Worm (Caenorhabditis elegans): ENCODE data around the gene R07B1.7.

The R07B1.7 gene

ce11 chrX:9868820-9869219 lies at the start of gene R07B1.7:
R07B1.7 (plus strand) TSS chrX:9869120.
- TF ChIP-seq klf-2 (GFP tag; conservative IDR thresholded peaks at IDR 0.05) (no peak), ref-1 (GFP tag; conservative IDR thresholded peaks at IDR 0.05) (no peak), med-1 (GFP tag; optimal IDR thresholded peaks at IDR 0.05; ENCODE audit: insufficient read depth) (no peak), ztf-23 (GFP tag; IDR thresholded peaks at IDR 0.05) (no peak), flt-1 (GFP tag; IDR thresholded peaks at IDR 0.05) (no peak), tab-1 (GFP tag; IDR thresholded peaks at IDR 0.05) (no peak), ztf-29 (GFP tag; IDR thresholded peaks at IDR 0.05) (no peak), cog-1 (tag; optimal IDR thresholded peaks at IDR 0.05) (no peak), T22C8.4 (GFP tag; IDR thresholded peaks at IDR 0.05) (no peak)

DNA sequence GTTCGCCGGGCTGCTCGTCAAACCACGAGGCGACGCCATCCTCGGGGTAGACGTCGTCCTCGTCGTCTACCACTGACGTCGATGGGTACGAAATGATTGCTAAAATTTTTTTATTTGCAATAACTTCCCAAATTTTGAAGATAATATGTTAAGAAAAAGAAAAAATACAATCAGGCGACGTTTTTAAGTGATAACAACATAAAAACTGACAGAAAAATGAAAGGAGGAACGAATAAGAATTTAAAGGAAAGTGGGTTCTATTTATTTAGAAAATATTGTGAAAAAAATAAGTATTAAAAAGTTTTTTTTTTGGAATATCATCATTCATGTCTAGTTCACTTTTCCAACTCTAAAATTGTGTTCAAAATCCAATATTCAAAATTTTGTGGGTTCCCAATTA lies 46.7 kb upstream of the R07B1.7 start, which contains the start of gene dpy-22:
Gene dpy-22 (minus strand): TSS at position 101 of the 400 bp plus-strand sequence.
- TF ChIP-seq klf-2 (GFP tag; conservative IDR thresholded peaks at IDR 0.05) = no peak
- TF ChIP-seq ref-1 (GFP tag; conservative IDR thresholded peaks at IDR 0.05) = no peak
- TF ChIP-seq ztf-29 (GFP tag; IDR thresholded peaks at IDR 0.05) = no peak
- no peak for TF ChIP-seq med-1 (GFP tag; optimal IDR thresholded peaks at IDR 0.05; ENCODE audit: insufficient read depth)
- no peak for TF ChIP-seq ztf-23 (GFP tag; IDR thresholded peaks at IDR 0.05)
- TF ChIP-seq flt-1 (GFP tag; IDR thresholded peaks at IDR 0.05) = no peak
- TF ChIP-seq tab-1 (GFP tag; IDR thresholded peaks at IDR 0.05) = no peak
- TF ChIP-seq cog-1 (tag; optimal IDR thresholded peaks at IDR 0.05) = no peak
- TF ChIP-seq T22C8.4 (GFP tag; IDR thresholded peaks at IDR 0.05) = no peak

- TF ChIP-seq flt-1 (GFP tag; IDR thresholded peaks at IDR 0.05) = no peak
- peak; percentile 44; the same call in 1 of the 2 replicates for TF ChIP-seq T22C8.4 (GFP tag; IDR thresholded peaks at IDR 0.05)
Observed at ce11 chrX:9822606-9823264, 46.2 kb upstream of the R07B1.7 start.

DNA sequence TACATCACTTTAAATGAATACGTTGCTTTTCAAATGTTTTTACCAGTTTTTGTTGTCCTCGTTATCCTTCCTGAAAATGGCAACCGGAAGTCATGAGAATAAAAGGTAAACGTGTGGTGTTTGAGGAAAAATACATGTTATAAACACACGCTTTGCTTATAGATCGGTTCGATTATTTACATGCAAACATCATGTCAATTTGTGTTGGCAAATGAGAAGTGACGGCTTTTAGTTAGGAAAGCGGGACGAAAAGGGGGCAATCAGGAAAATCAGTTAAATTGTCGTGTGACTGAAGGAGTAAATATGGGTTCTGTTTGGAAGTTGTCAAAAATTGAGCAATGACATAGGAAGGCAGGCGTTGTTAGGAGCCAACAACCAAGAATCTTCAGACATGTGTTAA lies 37.7 kb upstream of the R07B1.7 start, which contains the start of gene rrc-1:
Gene rrc-1 (minus strand): TSS at position 74 of the 400 bp plus-strand sequence.
- TF ChIP-seq klf-2 (GFP tag; conservative IDR thresholded peaks at IDR 0.05) (no peak), cog-1 (tag; optimal IDR thresholded peaks at IDR 0.05) (no peak), tab-1 (GFP tag; IDR thresholded peaks at IDR 0.05) (no peak), T22C8.4 (GFP tag; IDR thresholded peaks at IDR 0.05) (no peak), flt-1 (GFP tag; IDR thresholded peaks at IDR 0.05) (no peak)

- no peak for TF ChIP-seq T22C8.4 (GFP tag; IDR thresholded peaks at IDR 0.05)
- no peak for TF ChIP-seq tab-1 (GFP tag; IDR thresholded peaks at IDR 0.05)
- no peak for TF ChIP-seq med-1 (GFP tag; optimal IDR thresholded peaks at IDR 0.05; ENCODE audit: insufficient read depth)
- TF ChIP-seq ref-1 (GFP tag; conservative IDR thresholded peaks at IDR 0.05) = no peak
- no peak for TF ChIP-seq flt-1 (GFP tag; IDR thresholded peaks at IDR 0.05)
- TF ChIP-seq klf-2 (GFP tag; conservative IDR thresholded peaks at IDR 0.05) = no peak
- no peak for TF ChIP-seq cog-1 (tag; optimal IDR thresholded peaks at IDR 0.05)
- no peak for TF ChIP-seq ztf-23 (GFP tag; IDR thresholded peaks at IDR 0.05)
- TF ChIP-seq ztf-29 (GFP tag; IDR thresholded peaks at IDR 0.05) = no peak
Observed at ce11 chrX:9832370-9832769, 36.5 kb upstream of the R07B1.7 start.

DNA sequence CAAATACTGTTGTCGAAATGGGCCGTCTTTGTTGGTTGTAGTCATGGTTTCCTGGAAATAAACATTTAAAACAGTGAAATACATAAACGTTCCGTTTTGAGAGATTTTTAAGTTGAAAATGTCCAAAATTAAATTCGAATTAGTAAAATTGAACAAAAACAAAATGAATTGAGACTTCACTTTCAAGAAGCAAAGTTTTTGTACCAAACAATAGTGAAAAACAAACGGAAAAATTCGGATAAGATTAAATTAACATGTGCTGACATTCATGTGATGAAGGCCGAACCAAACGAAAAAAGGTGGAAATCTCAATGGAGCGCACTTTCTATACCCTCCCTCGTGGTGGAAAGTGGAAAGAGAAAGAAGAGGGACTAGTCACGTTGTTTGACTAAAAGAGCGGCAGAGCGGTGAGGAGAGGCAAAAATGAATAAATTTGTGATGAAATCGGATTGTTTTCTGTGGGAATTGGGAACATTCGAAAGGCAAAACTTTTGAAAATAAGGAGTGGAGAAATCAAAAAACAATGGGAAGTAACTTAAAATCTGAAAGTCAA lies 30.9 kb upstream of the R07B1.7 start, which contains the start of gene ipla-2:
Gene ipla-2 (minus strand): TSS at position 51 of the 553 bp plus-strand sequence.
- TF ChIP-seq cog-1 (tag; optimal IDR thresholded peaks at IDR 0.05) (peak; percentile 7), med-1 (GFP tag; optimal IDR thresholded peaks at IDR 0.05; ENCODE audit: insufficient read depth) (no peak), ztf-23 (GFP tag; IDR thresholded peaks at IDR 0.05) (no peak), klf-2 (GFP tag; conservative IDR thresholded peaks at IDR 0.05) (no peak)

ce11 chrX:9840864-9841263 lies 28.1 kb upstream of the R07B1.7 start:
- TF ChIP-seq flt-1 (GFP tag; IDR thresholded peaks at IDR 0.05) = no peak
- TF ChIP-seq med-1 (GFP tag; optimal IDR thresholded peaks at IDR 0.05; ENCODE audit: insufficient read depth) = no peak
- TF ChIP-seq klf-2 (GFP tag; conservative IDR thresholded peaks at IDR 0.05) = no peak
- TF ChIP-seq tab-1 (GFP tag; IDR thresholded peaks at IDR 0.05) = no peak
- no peak for TF ChIP-seq cog-1 (tag; optimal IDR thresholded peaks at IDR 0.05)

ce11 chrX:9842102-9842501 lies 26.8 kb upstream of the R07B1.7 start:
- TF ChIP-seq ztf-23 (GFP tag; IDR thresholded peaks at IDR 0.05) = no peak
- TF ChIP-seq flt-1 (GFP tag; IDR thresholded peaks at IDR 0.05) = no peak
- TF ChIP-seq med-1 (GFP tag; optimal IDR thresholded peaks at IDR 0.05; ENCODE audit: insufficient read depth) = no peak
- TF ChIP-seq ztf-29 (GFP tag; IDR thresholded peaks at IDR 0.05) = no peak
- no peak for TF ChIP-seq T22C8.4 (GFP tag; IDR thresholded peaks at IDR 0.05)
- TF ChIP-seq cog-1 (tag; optimal IDR thresholded peaks at IDR 0.05) = no peak
- no peak for TF ChIP-seq tab-1 (GFP tag; IDR thresholded peaks at IDR 0.05)
- no peak for TF ChIP-seq klf-2 (GFP tag; conservative IDR thresholded peaks at IDR 0.05)
- no peak for TF ChIP-seq ref-1 (GFP tag; conservative IDR thresholded peaks at IDR 0.05)

DNA sequence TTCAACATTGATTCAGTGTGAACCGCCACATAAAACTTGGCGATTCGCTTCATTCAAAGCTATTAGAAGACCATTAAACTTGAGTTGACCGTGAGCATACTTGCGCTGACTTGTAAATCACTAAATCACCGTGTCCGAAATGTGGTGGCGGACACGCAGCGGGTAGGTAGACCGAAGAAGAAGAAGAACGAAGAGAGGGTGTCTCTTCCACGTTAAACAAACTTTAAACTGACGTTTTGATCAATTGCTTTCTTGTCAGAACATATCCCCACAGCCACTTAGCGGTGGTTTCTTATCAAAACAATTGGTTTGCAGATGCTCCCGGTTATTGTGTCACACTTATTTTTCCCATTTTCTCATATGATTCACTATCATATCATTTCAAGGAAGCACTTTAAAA lies 25.4 kb upstream of the R07B1.7 start:
- no peak for TF ChIP-seq T22C8.4 (GFP tag; IDR thresholded peaks at IDR 0.05)
- no peak for TF ChIP-seq klf-2 (GFP tag; conservative IDR thresholded peaks at IDR 0.05)
- TF ChIP-seq ztf-29 (GFP tag; IDR thresholded peaks at IDR 0.05) = no peak
- no peak for TF ChIP-seq ztf-23 (GFP tag; IDR thresholded peaks at IDR 0.05)
- TF ChIP-seq ref-1 (GFP tag; conservative IDR thresholded peaks at IDR 0.05) = no peak
- no peak for TF ChIP-seq flt-1 (GFP tag; IDR thresholded peaks at IDR 0.05)
- TF ChIP-seq cog-1 (tag; optimal IDR thresholded peaks at IDR 0.05) = no peak
- no peak for TF ChIP-seq med-1 (GFP tag; optimal IDR thresholded peaks at IDR 0.05; ENCODE audit: insufficient read depth)
- no peak for TF ChIP-seq tab-1 (GFP tag; IDR thresholded peaks at IDR 0.05)

DNA sequence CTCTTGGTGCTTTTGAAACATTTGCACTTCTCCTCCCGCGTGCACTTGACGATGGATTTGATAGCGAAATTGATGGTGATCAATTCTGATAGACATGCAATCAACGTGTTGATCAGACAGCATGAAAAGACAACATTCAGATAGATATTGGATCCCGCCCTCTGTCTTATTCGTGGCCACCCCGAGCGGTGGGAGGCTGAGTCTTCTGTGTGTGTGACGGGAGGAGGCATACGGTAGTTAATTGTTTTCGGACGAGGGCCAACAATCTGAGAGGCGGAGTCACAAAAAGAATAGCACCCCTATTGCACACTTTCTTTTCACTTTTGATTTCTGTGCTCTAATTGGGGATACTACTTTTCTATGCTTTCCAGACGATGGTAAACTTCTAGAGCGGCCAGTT lies 23.0 kb upstream of the R07B1.7 start:
- TF ChIP-seq flt-1 (GFP tag; IDR thresholded peaks at IDR 0.05) = no peak
- no peak for TF ChIP-seq T22C8.4 (GFP tag; IDR thresholded peaks at IDR 0.05)
- TF ChIP-seq ztf-29 (GFP tag; IDR thresholded peaks at IDR 0.05) = no peak
- no peak for TF ChIP-seq ztf-23 (GFP tag; IDR thresholded peaks at IDR 0.05)
- TF ChIP-seq klf-2 (GFP tag; conservative IDR thresholded peaks at IDR 0.05) = no peak
- TF ChIP-seq tab-1 (GFP tag; IDR thresholded peaks at IDR 0.05) = no peak
- TF ChIP-seq med-1 (GFP tag; optimal IDR thresholded peaks at IDR 0.05; ENCODE audit: insufficient read depth) = no peak
- no peak for TF ChIP-seq ref-1 (GFP tag; conservative IDR thresholded peaks at IDR 0.05)

Measured in whole organism, midembryonic.